Fruit fly (Drosophila melanogaster) whole organism, embryonic: ENCODE results near the gene Pex5.

Experiments
- BEAF-32 ChIP-seq: fragments of 200-800 bp; sonication (Bioruptor generic); optimal IDR thresholded peaks from 3 replicates; lab custom pipeline; 2017; ENCODE audit warnings: missing biosample characterization, missing genetic modification characterization, mild to moderate bottlenecking, moderate library complexity, missing genetic modification reagents
- CG1024 ChIP-seq: fragments of 200-800 bp; sonication (Bioruptor generic); IDR thresholded peaks from 2 replicates; pipeline ENCODE4 v1.3.6; 2022; ENCODE audit warnings: missing biosample characterization, missing genetic modification characterization
- CG10543 ChIP-seq: fragments of 200-800 bp; sonication (Bioruptor generic); optimal IDR thresholded peaks from 3 replicates; lab custom pipeline; 2017; ENCODE audit warnings: missing biosample characterization, mild to moderate bottlenecking, missing genetic modification characterization, moderate library complexity
- CG10959 ChIP-seq: fragments of 200-800 bp; sonication (Bioruptor generic); IDR thresholded peaks from 2 replicates; pipeline ENCODE4 v1.3.6; 2022; ENCODE audit warnings: missing biosample characterization, missing genetic modification characterization
- CG1233 ChIP-seq: fragments of 200-800 bp; sonication (Bioruptor generic); optimal IDR thresholded peaks from 4 replicates; lab custom pipeline; 2018; ENCODE audit warnings: missing biosample characterization, mild to moderate bottlenecking, missing genetic modification characterization
- CG12391 ChIP-seq: fragments of 200-800 bp; sonication (Bioruptor generic); optimal IDR thresholded peaks from 3 replicates; lab custom pipeline; 2018; ENCODE audit warnings: missing biosample characterization, mild to moderate bottlenecking, missing genetic modification characterization, moderate library complexity
- CG14965 ChIP-seq: fragments of 200-800 bp; sonication (Bioruptor generic); optimal IDR thresholded peaks from 2 replicates; lab custom pipeline; 2016; ENCODE audit warnings: missing biosample characterization, missing genetic modification characterization, borderline replicate concordance
- CG15269 ChIP-seq: fragments of 200-800 bp; sonication (Bioruptor generic); optimal IDR thresholded peaks from 2 replicates; lab custom pipeline; 2018; ENCODE audit warnings: missing biosample characterization, mild to moderate bottlenecking, missing genetic modification characterization, moderate library complexity
- CG15514 ChIP-seq: fragments of 200-800 bp; sonication (Bioruptor generic); optimal IDR thresholded peaks from 3 replicates; lab custom pipeline; 2017; ENCODE audit warnings: missing biosample characterization, missing genetic modification characterization, mild to moderate bottlenecking, moderate library complexity, missing genetic modification reagents
- CG17328 ChIP-seq: fragments of 200-800 bp; sonication (Bioruptor generic); IDR thresholded peaks from 2 replicates; pipeline ENCODE4 v1.3.6; 2022; ENCODE audit warnings: missing biosample characterization, missing genetic modification characterization
- CG17568 ChIP-seq: fragments of 200-800 bp; sonication (Bioruptor generic); optimal IDR thresholded peaks from 2 replicates; lab custom pipeline; 2018; ENCODE audit warnings: missing biosample characterization, mild to moderate bottlenecking, missing genetic modification characterization, moderate library complexity
- CG1792 ChIP-seq: fragments of 200-800 bp; sonication (Bioruptor generic); optimal IDR thresholded peaks from 2 replicates; lab custom pipeline; 2016; ENCODE audit warnings: missing biosample characterization, missing genetic modification characterization
- CG18011 ChIP-seq: fragments of 200-800 bp; sonication (Bioruptor generic); optimal IDR thresholded peaks from 2 replicates; lab custom pipeline; 2017; ENCODE audit warnings: missing biosample characterization, missing genetic modification characterization, mild to moderate bottlenecking, moderate library complexity, missing genotype
- CG18262 ChIP-seq: fragments of 200-800 bp; optimal IDR thresholded peaks from 3 replicates; lab custom pipeline; 2019; ENCODE audit warnings: missing biosample characterization, mild to moderate bottlenecking, missing genetic modification characterization, moderate library complexity
- CG18764 ChIP-seq: fragments of 200-800 bp; sonication (Bioruptor generic); optimal IDR thresholded peaks from 3 replicates; lab custom pipeline; 2016; ENCODE audit warnings: missing biosample characterization, missing genetic modification characterization
- CG31224 ChIP-seq: fragments of 200-800 bp; sonication (Bioruptor generic); IDR thresholded peaks from 2 replicates; pipeline ENCODE4 v1.3.6; 2022; ENCODE audit warnings: missing biosample characterization, missing genetic modification characterization
- CG4404 ChIP-seq: fragments of 200-800 bp; sonication (Bioruptor generic); IDR thresholded peaks from 2 replicates; pipeline ENCODE4 v1.3.6; 2022; ENCODE audit warnings: missing biosample characterization, missing genetic modification characterization
- CG4617 ChIP-seq: fragments of 200-800 bp; sonication (Bioruptor generic); optimal IDR thresholded peaks from 3 replicates; lab custom pipeline; 2016; ENCODE audit warnings: missing biosample characterization, missing genetic modification characterization, borderline replicate concordance
- CG6689 ChIP-seq: fragments of 200-800 bp; sonication (Bioruptor generic); IDR thresholded peaks from 2 replicates; pipeline ENCODE4 v1.3.6; 2022; ENCODE audit warnings: missing biosample characterization, missing genetic modification characterization
- CG7786 ChIP-seq: fragments of 200-800 bp; sonication (Bioruptor generic); optimal IDR thresholded peaks from 2 replicates; lab custom pipeline; 2016; ENCODE audit warnings: missing biosample characterization, missing genetic modification characterization
- CG8388 ChIP-seq: fragments of 200-800 bp; sonication (Bioruptor generic); optimal IDR thresholded peaks from 2 replicates; lab custom pipeline; 2019; ENCODE audit warnings: missing biosample characterization, mild to moderate bottlenecking, missing genetic modification characterization, moderate library complexity
- D ChIP-seq, 2 experiments: fragments of 200-800 bp in 1 of 2; fragments of >200 bp in 1 of 2; sonication (Bioruptor generic) in 1 of 2; optimal IDR thresholded peaks; 2 replicates in 1 of 2; 3 replicates in 1 of 2; lab custom pipeline; 2017; ENCODE audit warnings: mild to moderate bottlenecking in 1 of 2, missing biosample characterization in 1 of 2, missing genetic modification characterization in 1 of 2, missing genetic modification reagents in 1 of 2
- Dbx ChIP-seq: fragments of 200-800 bp; sonication (Bioruptor generic); IDR thresholded peaks from 3 replicates; pipeline ENCODE4 v1.3.6; 2022; ENCODE audit warnings: missing biosample characterization, missing genetic modification characterization
- Dip3 ChIP-seq: fragments of 200-800 bp; sonication (Bioruptor generic); optimal IDR thresholded peaks from 3 replicates; lab custom pipeline; 2016; ENCODE audit warnings: missing biosample characterization, missing genetic modification characterization
- E2f1 ChIP-seq: fragments of 200-800 bp; sonication (Bioruptor generic); IDR thresholded peaks from 2 replicates; pipeline ENCODE4 v1.3.6; 2022; ENCODE audit warnings: missing biosample characterization, missing genetic modification characterization
- Ets65A ChIP-seq: fragments of 200-800 bp; sonication (Bioruptor generic); peaks from one replicate; lab custom pipeline; 2016; ENCODE audit warnings: missing biosample characterization, missing genetic modification characterization
- HLH3B ChIP-seq: fragments of 200-800 bp; sonication (Bioruptor generic); IDR thresholded peaks from 2 replicates; pipeline ENCODE4 v1.3.6; 2022; ENCODE audit warnings: missing biosample characterization, missing genetic modification characterization
- Mes4 ChIP-seq: fragments of 200-800 bp; sonication (Bioruptor generic); optimal IDR thresholded peaks from 2 replicates; lab custom pipeline; 2016; ENCODE audit warnings: missing biosample characterization, missing genetic modification characterization
- Vsx1 ChIP-seq: fragments of 200-800 bp; sonication (Bioruptor generic); optimal IDR thresholded peaks from 2 replicates; lab custom pipeline; 2017; ENCODE audit warnings: missing biosample characterization, mild to moderate bottlenecking, missing genetic modification characterization, missing genetic modification reagents
- ase ChIP-seq: fragments of 200-800 bp; sonication (Bioruptor generic); IDR thresholded peaks from 3 replicates; pipeline ENCODE4 v1.3.6; 2022; ENCODE audit warnings: missing biosample characterization, missing genetic modification characterization
- ewg ChIP-seq: fragments of 200-800 bp; sonication (Bioruptor generic); optimal IDR thresholded peaks from 3 replicates; lab custom pipeline; 2017; ENCODE audit warnings: mild to moderate bottlenecking, missing biosample characterization, missing genetic modification reagents, missing genetic modification characterization
- fd96Cb ChIP-seq: fragments of 200-800 bp; sonication (Bioruptor generic); optimal IDR thresholded peaks from 2 replicates; lab custom pipeline; 2018; ENCODE audit warnings: missing biosample characterization, mild to moderate bottlenecking, missing genetic modification characterization, moderate library complexity
- gt ChIP-seq: fragments of 200-800 bp; sonication (Bioruptor generic); IDR thresholded peaks from 2 replicates; pipeline ENCODE4 v1.3.6; 2022; ENCODE audit warnings: missing biosample characterization, missing genetic modification characterization
- ham ChIP-seq: fragments of 200-800 bp; sonication (Bioruptor generic); IDR thresholded peaks from 2 replicates; pipeline ENCODE4 v1.3.6; 2022; ENCODE audit warnings: missing biosample characterization, missing genetic modification characterization
- hbn ChIP-seq: fragments of 200-800 bp; sonication (Bioruptor generic); IDR thresholded peaks from 2 replicates; pipeline ENCODE4 v1.3.6; 2022; ENCODE audit warnings: missing biosample characterization, missing genetic modification characterization; ENCODE audit not compliant: partially characterized antibody
- her ChIP-seq: fragments of 200-800 bp; sonication (Bioruptor generic); optimal IDR thresholded peaks from 2 replicates; lab custom pipeline; 2016; ENCODE audit warnings: missing biosample characterization, missing genetic modification characterization
- lab ChIP-seq: fragments of 200-800 bp; sonication (Bioruptor generic); optimal IDR thresholded peaks from 3 replicates; lab custom pipeline; 2017; ENCODE audit warnings: missing biosample characterization, missing genetic modification characterization, mild to moderate bottlenecking, moderate library complexity, missing genetic modification reagents
- mirr ChIP-seq: fragments of 200-800 bp; sonication (Bioruptor generic); optimal IDR thresholded peaks from 3 replicates; lab custom pipeline; 2018; ENCODE audit warnings: missing biosample characterization, mild to moderate bottlenecking, missing genetic modification characterization
- otp ChIP-seq: fragments of 200-800 bp; sonication (Bioruptor generic); IDR thresholded peaks from 3 replicates; pipeline ENCODE4, ENCODE4 v1.3.6; 2022; ENCODE audit warnings: missing biosample characterization, missing genetic modification characterization
- pita ChIP-seq: fragments of 200-800 bp; sonication (Bioruptor generic); optimal IDR thresholded peaks from 2 replicates; lab custom pipeline; 2017; ENCODE audit warnings: missing biosample characterization, mild to moderate bottlenecking, missing genetic modification characterization
- pnt ChIP-seq: fragments of 200-800 bp; sonication (Bioruptor generic); optimal IDR thresholded peaks from 3 replicates; lab custom pipeline; 2016; ENCODE audit warnings: missing biosample characterization, missing genetic modification characterization
- prd ChIP-seq, 3 experiments: fragments of >200 bp in 2 of 3; fragments of 200-800 bp in 1 of 3; sonication (Bioruptor generic) in 1 of 3; optimal IDR thresholded peaks in 2 of 3; IDR thresholded peaks in 1 of 3; 2 replicates in 2 of 3; 3 replicates in 1 of 3; pipeline versions ENCODE4 v1.3.6 to Lab custom; 2017 to 2022; ENCODE audit warnings: missing biosample characterization in 1 of 3, missing genetic modification characterization in 1 of 3
- repo ChIP-seq: fragments of 200-800 bp; sonication (Bioruptor generic); optimal IDR thresholded peaks from 2 replicates; lab custom pipeline; 2016; ENCODE audit warnings: missing biosample characterization, missing genetic modification characterization
- scrt ChIP-seq: fragments of 200-800 bp; sonication (Bioruptor generic); optimal IDR thresholded peaks from 2 replicates; lab custom pipeline; 2018; ENCODE audit warnings: missing biosample characterization, mild to moderate bottlenecking, missing genetic modification characterization, moderate library complexity
- sens ChIP-seq: fragments of 200-800 bp; sonication (Bioruptor generic); peaks from one replicate; lab custom pipeline; 2016; ENCODE audit warnings: missing biosample characterization, missing genetic modification characterization
- shn ChIP-seq: fragments of 200-800 bp; sonication (Bioruptor generic); optimal IDR thresholded peaks from 3 replicates; lab custom pipeline; 2016; ENCODE audit warnings: missing biosample characterization, missing genetic modification characterization
- tap ChIP-seq: fragments of 200-800 bp; optimal IDR thresholded peaks from 3 replicates; lab custom pipeline; 2019; ENCODE audit warnings: missing biosample characterization, mild to moderate bottlenecking, missing genetic modification characterization, moderate library complexity
- tx ChIP-seq: fragments of 200-800 bp; sonication (Bioruptor generic); optimal IDR thresholded peaks from 2 replicates; lab custom pipeline; 2016; ENCODE audit warnings: missing biosample characterization, missing genetic modification characterization
- unc-4 ChIP-seq: fragments of 200-800 bp; sonication (Bioruptor generic); IDR thresholded peaks from 2 replicates; pipeline ENCODE4 v1.3.6; 2022; ENCODE audit warnings: missing biosample characterization, missing genetic modification characterization; ENCODE audit not compliant: partially characterized antibody

The Pex5 gene

dm6 chrX:1854070-1854469, 14.8 kb downstream of the Pex5 start (continued):
- TF ChIP-seq unc-4 (GFP tag; lab: Robert Waterston, UW), result no peak
- no peak for TF ChIP-seq BEAF-32 (GFP tag; lab: Kevin White, UChicago)
- 0 out of 2 replicates have a peak, but pooled peaks have one; percentile 37 for TF ChIP-seq CG31224 (GFP tag; lab: Robert Waterston, UW)
- no peak for TF ChIP-seq fd96Cb (tag; lab: Kevin White, UChicago)
- peak; percentile 92 for TF ChIP-seq CG15514
- peak; percentile 16 for TF ChIP-seq Dip3
- no peak for TF ChIP-seq CG18262
- peak; percentile 59; the same call in 1 of the 3 replicates for TF ChIP-seq otp (GFP tag; lab: Robert Waterston, UW)
- TF ChIP-seq tap (tag; lab: Kevin White, UChicago), result no peak
- TF ChIP-seq CG17568 (GFP tag; lab: Kevin White, UChicago), result peak; percentile 66
- peak; percentile 50 for TF ChIP-seq CG14965 (GFP tag; lab: Kevin White, UChicago)
- 0 out of 2 replicates have a peak, but pooled peaks have one; percentile 13 for TF ChIP-seq CG1024
- TF ChIP-seq CG10543 (GFP tag; lab: Kevin White, UChicago), result peak; percentile 93
- peak; percentile 89; the same call in 2 of the 3 replicates for TF ChIP-seq Dbx (GFP tag; lab: Robert Waterston, UW)
- peak; percentile 64 for TF ChIP-seq CG15269 (tag; lab: Kevin White, UChicago)
- TF ChIP-seq hbn (GFP tag; lab: Robert Waterston, UW), result no peak
- TF ChIP-seq sens (GFP tag; lab: Kevin White, UChicago), result peak; percentile 88
- TF ChIP-seq CG17328 (GFP tag; lab: Robert Waterston, UW), result no peak
- peak; percentile 32 for TF ChIP-seq tx
- TF ChIP-seq her (GFP tag; lab: Kevin White, UChicago), result peak; percentile 81
- no peak for TF ChIP-seq CG8388 (GFP tag; lab: Kevin White, UChicago)
- peak; percentile 72 for TF ChIP-seq Vsx1
- TF ChIP-seq pita (GFP tag; lab: Kevin White, UChicago), result no peak
- TF ChIP-seq pnt (GFP tag; lab: Kevin White, UChicago), result peak; percentile 44
- TF ChIP-seq CG4617, result no peak
- TF ChIP-seq shn (GFP tag; lab: Kevin White, UChicago), result peak; percentile 16
- no peak for TF ChIP-seq CG10959
- TF ChIP-seq repo (GFP tag; lab: Kevin White, UChicago), result peak; percentile 34
- no peak for TF ChIP-seq CG12391 (tag; lab: Kevin White, UChicago)
- TF ChIP-seq prd (optimal IDR thresholded peaks at IDR 0.05; lab: Kevin White, UChicago), result no peak
- TF ChIP-seq prd (GFP tag; IDR thresholded peaks at IDR 0.05; lab: Robert Waterston, UW), result 0 out of 3 replicates have a peak, but pooled peaks have one; percentile 20
- peak; percentile 61 for TF ChIP-seq CG1233 (GFP tag; lab: Kevin White, UChicago)
- TF ChIP-seq scrt (GFP tag; lab: Kevin White, UChicago), result peak; percentile 68
- TF ChIP-seq gt (GFP tag; lab: Robert Waterston, UW), result no peak
- TF ChIP-seq E2f1, result peak; percentile 62; the same call in 1 of the 2 replicates
- TF ChIP-seq CG6689 (GFP tag; lab: Robert Waterston, UW), result peak; percentile 23; the same call in 1 of the 2 replicates
- TF ChIP-seq ham (GFP tag; lab: Robert Waterston, UW), result peak; percentile 66; the same call in 1 of the 2 replicates
- peak; percentile 86 for TF ChIP-seq mirr (GFP tag; lab: Kevin White, UChicago)
- no peak for TF ChIP-seq CG4404 (GFP tag; lab: Robert Waterston, UW)
- peak; percentile 97 for TF ChIP-seq lab (GFP tag; lab: Kevin White, UChicago)
- peak; percentile 23 for TF ChIP-seq CG7786
- TF ChIP-seq HLH3B (GFP tag; lab: Robert Waterston, UW), result peak; percentile 74; the same call in 1 of the 2 replicates
- TF ChIP-seq ewg (GFP tag; lab: Kevin White, UChicago), result peak; percentile 9
- peak; percentile 57 for TF ChIP-seq CG1792 (GFP tag; lab: Kevin White, UChicago)
- TF ChIP-seq D (optimal IDR thresholded peaks at IDR 0.05; lab: Kevin White, UChicago), result no peak
- no peak for TF ChIP-seq D (GFP tag; optimal IDR thresholded peaks at IDR 0.05; lab: Kevin White, UChicago)
- TF ChIP-seq ase, result peak; percentile 57; the same call in 2 of the 3 replicates
- peak; percentile 43 for TF ChIP-seq CG18011 (GFP tag; lab: Kevin White, UChicago)
- TF ChIP-seq CG18764 (GFP tag; lab: Kevin White, UChicago), result peak; percentile 38
- peak; percentile 49 for TF ChIP-seq Mes4 (GFP tag; lab: Kevin White, UChicago)
- TF ChIP-seq Ets65A, result peak; percentile 82
